Fruit fly (Drosophila melanogaster) whole organism, embryonic: Measurements from ENCODE around the gene grsm.

Experiments
- Ada2b ChIP-seq: fragments of 200-800 bp; sonication (Bioruptor generic); IDR thresholded peaks from 2 replicates; pipeline ENCODE4 v1.3.6; 2022; ENCODE audit warnings: missing biosample characterization, missing genetic modification characterization
- Adf1 ChIP-seq: fragments of 200-800 bp; sonication (Bioruptor generic); IDR thresholded peaks from 2 replicates; pipeline ENCODE4 v1.3.6; 2022; ENCODE audit warnings: missing biosample characterization, missing genetic modification characterization
- Awh ChIP-seq: fragments of 200-800 bp; sonication (Bioruptor generic); IDR thresholded peaks from 2 replicates; pipeline ENCODE4, ENCODE4 v1.3.6; 2022; ENCODE audit warnings: missing biosample characterization, missing genetic modification characterization
- Bgb ChIP-seq: fragments of 200-800 bp; sonication (Bioruptor generic); IDR thresholded peaks from 2 replicates; pipeline ENCODE4 v1.3.6; 2022; ENCODE audit warnings: missing biosample characterization, missing genetic modification characterization; ENCODE audit not compliant: partially characterized antibody
- CG10654 ChIP-seq: fragments of 200-800 bp; sonication (Bioruptor generic); optimal IDR thresholded peaks from 2 replicates; lab custom pipeline; 2016; ENCODE audit warnings: missing biosample characterization, missing genetic modification characterization
- CG11085 ChIP-seq: fragments of 200-800 bp; sonication (Bioruptor generic); IDR thresholded peaks from 2 replicates; pipeline ENCODE4 v1.3.6; 2022; ENCODE audit warnings: missing biosample characterization, missing genetic modification characterization
- CG11696 ChIP-seq: fragments of 200-800 bp; sonication (Bioruptor generic); IDR thresholded peaks from 2 replicates; pipeline ENCODE4 v1.3.6; 2022; ENCODE audit warnings: missing biosample characterization, missing genetic modification characterization
- CG12391 ChIP-seq: fragments of 200-800 bp; sonication (Bioruptor generic); optimal IDR thresholded peaks from 3 replicates; lab custom pipeline; 2018; ENCODE audit warnings: missing biosample characterization, mild to moderate bottlenecking, missing genetic modification characterization, moderate library complexity
- CG12659 ChIP-seq: fragments of 200-800 bp; sonication (Bioruptor generic); optimal IDR thresholded peaks from 3 replicates; lab custom pipeline; 2017; ENCODE audit warnings: mild to moderate bottlenecking, missing biosample characterization, missing genetic modification reagents, missing genetic modification characterization
- CG12744 ChIP-seq: fragments of 200-800 bp; sonication (Bioruptor generic); optimal IDR thresholded peaks from 2 replicates; lab custom pipeline; 2016; ENCODE audit warnings: missing biosample characterization, missing genetic modification characterization
- CG14710 ChIP-seq: fragments of 200-800 bp; sonication (Bioruptor generic); optimal IDR thresholded peaks from 3 replicates; lab custom pipeline; 2019; ENCODE audit warnings: missing biosample characterization, mild to moderate bottlenecking, missing genetic modification characterization, moderate library complexity
- CG14965 ChIP-seq: fragments of 200-800 bp; sonication (Bioruptor generic); optimal IDR thresholded peaks from 2 replicates; lab custom pipeline; 2016; ENCODE audit warnings: missing biosample characterization, missing genetic modification characterization, borderline replicate concordance
- CG15696 ChIP-seq: fragments of 200-800 bp; sonication (Bioruptor generic); optimal IDR thresholded peaks from 2 replicates; lab custom pipeline; 2019; ENCODE audit warnings: missing biosample characterization, mild to moderate bottlenecking, missing genetic modification characterization, moderate library complexity
- CG17912 ChIP-seq: fragments of 200-800 bp; sonication (Bioruptor generic); optimal IDR thresholded peaks from 2 replicates; lab custom pipeline; 2018; ENCODE audit warnings: missing biosample characterization, mild to moderate bottlenecking, missing genetic modification characterization
- CG18476 ChIP-seq: fragments of 200-800 bp; sonication (Bioruptor generic); optimal IDR thresholded peaks from 2 replicates; lab custom pipeline; 2016; ENCODE audit warnings: missing biosample characterization, mild to moderate bottlenecking, missing genetic modification characterization
- CG2116 ChIP-seq: fragments of 200-800 bp; sonication (Bioruptor generic); optimal IDR thresholded peaks from 3 replicates; lab custom pipeline; 2018; ENCODE audit warnings: missing biosample characterization, mild to moderate bottlenecking, missing genetic modification characterization
- CG2120 ChIP-seq: fragments of 200-800 bp; sonication (Bioruptor generic); optimal IDR thresholded peaks from 3 replicates; lab custom pipeline; 2016; ENCODE audit warnings: missing biosample characterization, missing genetic modification characterization
- CG32767 ChIP-seq: fragments of 200-800 bp; sonication (Bioruptor generic); IDR thresholded peaks from 2 replicates; pipeline ENCODE4 v1.3.6; 2022; ENCODE audit warnings: missing biosample characterization, missing genetic modification characterization
- CG32772 ChIP-seq: fragments of 200-800 bp; sonication (Bioruptor generic); IDR thresholded peaks from 2 replicates; pipeline ENCODE4 v1.3.6; 2022; ENCODE audit warnings: missing biosample characterization, missing genetic modification characterization
- CG34422 ChIP-seq: fragments of 200-800 bp; sonication (Bioruptor generic); IDR thresholded peaks from 3 replicates; pipeline ENCODE4 v1.3.6; 2022; ENCODE audit warnings: missing biosample characterization, missing genetic modification characterization
- CG4424 ChIP-seq: fragments of 200-800 bp; sonication (Bioruptor generic); optimal IDR thresholded peaks from 3 replicates; lab custom pipeline; 2016; ENCODE audit warnings: missing biosample characterization, missing genetic modification characterization
- CG4617 ChIP-seq: fragments of 200-800 bp; sonication (Bioruptor generic); optimal IDR thresholded peaks from 3 replicates; lab custom pipeline; 2016; ENCODE audit warnings: missing biosample characterization, missing genetic modification characterization, borderline replicate concordance
- CG5245 ChIP-seq: fragments of 200-800 bp; sonication (Bioruptor generic); optimal IDR thresholded peaks from 3 replicates; lab custom pipeline; 2016; ENCODE audit warnings: missing biosample characterization, missing genetic modification characterization
- CG7271 ChIP-seq: fragments of 200-800 bp; sonication (Bioruptor generic); optimal IDR thresholded peaks from 2 replicates; lab custom pipeline; 2018; ENCODE audit warnings: missing biosample characterization, mild to moderate bottlenecking, missing genetic modification characterization, moderate library complexity
- CG7556 ChIP-seq: fragments of 200-800 bp; sonication (Bioruptor generic); optimal IDR thresholded peaks from 2 replicates; lab custom pipeline; 2017; ENCODE audit warnings: missing biosample characterization, mild to moderate bottlenecking, missing genetic modification characterization
- CG8089 ChIP-seq: fragments of 200-800 bp; sonication (Bioruptor generic); optimal IDR thresholded peaks from 3 replicates; lab custom pipeline; 2016; ENCODE audit warnings: missing biosample characterization, missing genetic modification characterization
- CTCF ChIP-seq: fragments of 200-800 bp; sonication (Bioruptor generic); optimal IDR thresholded peaks from 2 replicates; lab custom pipeline; 2017; ENCODE audit warnings: missing biosample characterization, mild to moderate bottlenecking, missing genetic modification characterization, moderate library complexity
- Hr78 ChIP-seq, 2 experiments: fragments of 200-800 bp in 1 of 2; fragments of >200 bp in 1 of 2; sonication (Bioruptor generic) in 1 of 2; optimal IDR thresholded peaks; 2 replicates each; lab custom pipeline; 2017 to 2019; ENCODE audit warnings: missing biosample characterization in 2 of 2, missing genetic modification characterization in 2 of 2, mild to moderate bottlenecking in 1 of 2, moderate library complexity in 1 of 2
- Meics ChIP-seq: fragments of 200-800 bp; sonication (Bioruptor generic); optimal IDR thresholded peaks from 2 replicates; lab custom pipeline; 2017; ENCODE audit warnings: missing biosample characterization, mild to moderate bottlenecking, missing genetic modification characterization
- PHDP ChIP-seq: fragments of 200-800 bp; sonication (Bioruptor generic); optimal IDR thresholded peaks from 3 replicates; lab custom pipeline; 2018; ENCODE audit warnings: missing biosample characterization, mild to moderate bottlenecking, missing genetic modification characterization, moderate library complexity
- Ravus ChIP-seq: fragments of 200-800 bp; sonication (Bioruptor generic); IDR thresholded peaks from 2 replicates; pipeline ENCODE4 v1.3.6; 2022; ENCODE audit warnings: missing biosample characterization, missing genetic modification characterization
- Spps ChIP-seq: fragments of 200-800 bp; sonication (Bioruptor generic); optimal IDR thresholded peaks from 2 replicates; lab custom pipeline; 2018; ENCODE audit warnings: missing biosample characterization, mild to moderate bottlenecking, missing genetic modification characterization
- Stat92E ChIP-seq, 3 experiments: fragments of >200 bp in 2 of 3; fragments of 200-800 bp in 1 of 3; sonication (Bioruptor generic) in 1 of 3; optimal IDR thresholded peaks; 2 replicates each; lab custom pipeline; 2017 to 2019; ENCODE audit warnings: missing biosample characterization in 3 of 3, missing genetic modification characterization in 3 of 3, mild to moderate bottlenecking in 1 of 3, moderate library complexity in 1 of 3
- chm ChIP-seq: fragments of 200-800 bp; sonication (Bioruptor generic); IDR thresholded peaks from 2 replicates; pipeline ENCODE4 v1.3.6; 2022; ENCODE audit warnings: missing biosample characterization, missing genetic modification characterization
- chn ChIP-seq: fragments of 200-800 bp; sonication (Bioruptor generic); optimal IDR thresholded peaks from 2 replicates; lab custom pipeline; 2016; ENCODE audit warnings: missing biosample characterization, missing genetic modification characterization
- dm ChIP-seq: fragments of 200-800 bp; sonication (Bioruptor generic); optimal IDR thresholded peaks from 3 replicates; lab custom pipeline; 2016; ENCODE audit warnings: missing biosample characterization, missing genetic modification characterization
- gcm ChIP-seq: fragments of 200-800 bp; sonication (Bioruptor generic); optimal IDR thresholded peaks from 2 replicates; lab custom pipeline; 2019; ENCODE audit warnings: missing biosample characterization, mild to moderate bottlenecking, missing genetic modification characterization, moderate library complexity
- gsb-n ChIP-seq: fragments of 200-800 bp; sonication (Bioruptor generic); optimal IDR thresholded peaks from 3 replicates; lab custom pipeline; 2018; ENCODE audit warnings: missing biosample characterization, mild to moderate bottlenecking, missing genetic modification characterization
- kni ChIP-seq: fragments of 200-800 bp; sonication (Bioruptor generic); optimal IDR thresholded peaks from 3 replicates; lab custom pipeline; 2017; ENCODE audit warnings: mild to moderate bottlenecking, missing biosample characterization, missing genetic modification reagents, missing genetic modification characterization
- lmd ChIP-seq: fragments of 200-800 bp; sonication (Bioruptor generic); IDR thresholded peaks from 2 replicates; pipeline ENCODE4 v1.3.6; 2022; ENCODE audit warnings: missing biosample characterization, missing genetic modification characterization
- lola ChIP-seq, 3 experiments: fragments of >200 bp in 2 of 3; fragments of 200-800 bp in 1 of 3; sonication (Bioruptor generic) in 1 of 3; optimal IDR thresholded peaks; 2 replicates each; lab custom pipeline; 2017 to 2019; ENCODE audit warnings: missing biosample characterization in 3 of 3, missing genetic modification characterization in 3 of 3, mild to moderate bottlenecking in 1 of 3, moderate library complexity in 1 of 3
- lov ChIP-seq, 2 experiments: fragments of 200-800 bp in 1 of 2; fragments of >200 bp in 1 of 2; sonication (Bioruptor generic) in 1 of 2; IDR thresholded peaks in 1 of 2; optimal IDR thresholded peaks in 1 of 2; 2 replicates in 1 of 2; 3 replicates in 1 of 2; pipeline versions ENCODE4 v1.3.6 to Lab custom; 2017 to 2022; ENCODE audit warnings: missing biosample characterization in 1 of 2, missing genetic modification characterization in 1 of 2
- nerfin-1 ChIP-seq: fragments of 200-800 bp; sonication (Bioruptor generic); optimal IDR thresholded peaks from 3 replicates; lab custom pipeline; 2019; ENCODE audit warnings: missing biosample characterization, mild to moderate bottlenecking, missing genetic modification characterization, moderate library complexity
- pfk ChIP-seq: fragments of 200-800 bp; sonication (Bioruptor generic); optimal IDR thresholded peaks from 2 replicates; lab custom pipeline; 2018; ENCODE audit warnings: missing biosample characterization, mild to moderate bottlenecking, missing genetic modification characterization, moderate library complexity
- pho ChIP-seq: fragments of 200-800 bp; sonication (Bioruptor generic); optimal IDR thresholded peaks from 2 replicates; lab custom pipeline; 2016; ENCODE audit warnings: missing biosample characterization, missing genetic modification characterization
- pzg ChIP-seq: fragments of 200-800 bp; sonication (Bioruptor generic); optimal IDR thresholded peaks from 3 replicates; lab custom pipeline; 2018; ENCODE audit warnings: missing biosample characterization, mild to moderate bottlenecking, missing genetic modification characterization, moderate library complexity
- ranshi ChIP-seq: fragments of 200-800 bp; sonication (Bioruptor generic); IDR thresholded peaks from 2 replicates; pipeline ENCODE4 v1.3.6; 2022; ENCODE audit warnings: missing biosample characterization, missing genetic modification characterization
- row ChIP-seq: fragments of 200-800 bp; sonication (Bioruptor generic); IDR thresholded peaks from 3 replicates; pipeline ENCODE4 v1.3.6; 2022; ENCODE audit warnings: missing biosample characterization, missing genetic modification characterization
- sd ChIP-seq: fragments of 200-800 bp; sonication (Bioruptor generic); optimal IDR thresholded peaks from 3 replicates; lab custom pipeline; 2018; ENCODE audit warnings: missing biosample characterization, mild to moderate bottlenecking, missing genetic modification characterization, moderate library complexity
- sna ChIP-seq: fragments of 200-800 bp; sonication (Bioruptor generic); IDR thresholded peaks from 2 replicates; pipeline ENCODE4 v1.3.6; 2022; ENCODE audit warnings: missing biosample characterization, missing genetic modification characterization; ENCODE audit not compliant: partially characterized antibody
- vnd ChIP-seq: fragments of 200-800 bp; sonication (Bioruptor generic); IDR thresholded peaks from 3 replicates; pipeline ENCODE4 v1.3.6; 2022; ENCODE audit warnings: missing biosample characterization, missing genetic modification characterization; ENCODE audit not compliant: partially characterized antibody

grsm gene

dm6 chr3R:13012351-13012750 is 44.8 kb upstream of the grsm start (continued):
- TF ChIP-seq CG32767 (GFP tag; lab: Robert Waterston, UW) (0 out of 2 replicates have a peak, but pooled peaks have one; percentile 45), CG14965 (GFP tag; lab: Kevin White, UChicago) (no peak), lmd (peak; percentile 67), CTCF (GFP tag; lab: Kevin White, UChicago) (no peak), lov (optimal IDR thresholded peaks at IDR 0.05; lab: Kevin White, UChicago) (no peak), lov (GFP tag; IDR thresholded peaks at IDR 0.05; lab: Robert Waterston, UW) (0 out of 3 replicates have a peak, but pooled peaks have one; percentile 57), kni (GFP tag; lab: Kevin White, UChicago) (no peak), Ada2b (GFP tag; lab: Robert Waterston, UW) (peak; percentile 77), CG11696 (GFP tag; lab: Robert Waterston, UW) (peak; percentile 42; the same call in 1 of the 2 replicates), CG34422 (peak; percentile 86), lola (GFP tag; optimal IDR thresholded peaks at IDR 0.05; lab: Kevin White, UChicago) (peak in 1 of 3 experiments; percentile 3), CG2116 (GFP tag; lab: Kevin White, UChicago) (no peak), CG11085 (GFP tag; lab: Robert Waterston, UW) (0 out of 2 replicates have a peak, but pooled peaks have one; percentile 39), CG7556 (GFP tag; lab: Kevin White, UChicago) (peak; percentile 19), chn (GFP tag; lab: Kevin White, UChicago) (peak; percentile 72), gsb-n (peak; percentile 14), CG10654 (GFP tag; lab: Kevin White, UChicago) (peak; percentile 16), CG4424 (GFP tag; lab: Kevin White, UChicago) (peak; percentile 18), CG8089 (GFP tag; lab: Kevin White, UChicago) (peak; percentile 55), CG32772 (peak; percentile 72), CG12391 (tag; lab: Kevin White, UChicago) (peak; percentile 45), Awh (peak; percentile 78), gcm (GFP tag; lab: Kevin White, UChicago) (peak; percentile 54), Hr78 (GFP tag; optimal IDR thresholded peaks at IDR 0.05; lab: Kevin White, UChicago) (peak in 1 of 2 experiments; percentile 11), pzg (peak; percentile 18), CG4617 (GFP tag; lab: Kevin White, UChicago) (no peak), Stat92E (GFP tag; optimal IDR thresholded peaks at IDR 0.05; lab: Kevin White, UChicago) (no peak), row (GFP tag; lab: Robert Waterston, UW) (peak; percentile 81), CG7271 (tag; lab: Kevin White, UChicago) (no peak), sna (GFP tag; lab: Robert Waterston, UW) (no peak), dm (GFP tag; lab: Kevin White, UChicago) (peak; percentile 80), Spps (tag; lab: Kevin White, UChicago) (no peak), CG12744 (GFP tag; lab: Kevin White, UChicago) (peak; percentile 2), CG5245 (peak; percentile 29), CG18476 (GFP tag; lab: Kevin White, UChicago) (no peak), CG2120 (GFP tag; lab: Kevin White, UChicago) (peak; percentile 72), CG15696 (peak; percentile 14), CG17912 (no peak)

DNA sequence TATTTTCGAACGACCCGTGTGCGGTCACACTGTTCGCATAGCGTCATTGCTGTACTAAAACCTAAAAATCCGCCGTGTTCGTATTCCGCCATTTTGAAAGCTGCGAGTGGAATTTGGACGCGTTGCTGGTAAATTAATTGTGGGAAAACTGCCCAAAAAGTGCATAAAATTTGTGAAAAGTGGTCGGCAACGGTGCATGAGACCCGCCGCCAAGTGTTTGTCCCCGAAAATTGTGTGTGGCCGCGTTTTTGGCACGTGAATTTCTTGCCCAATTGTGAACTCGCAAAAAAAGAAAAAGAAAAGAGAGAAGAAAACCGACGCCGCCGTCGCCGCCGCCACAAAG is 44.1 kb upstream of the grsm start, which contains the start of gene CtBP:
Gene CtBP, plus strand, starts transcription at position 29 of the 343 bp plus-strand sequence.
- TF ChIP-seq ranshi (GFP tag; lab: Robert Waterston, UW) = no peak
- peak; percentile 40; the same call in 1 of the 2 replicates for TF ChIP-seq Bgb
- peak; percentile 55 for TF ChIP-seq CG12659 (GFP tag; lab: Kevin White, UChicago)
- TF ChIP-seq Ravus (GFP tag; lab: Robert Waterston, UW) = no peak
- peak; percentile 88 for TF ChIP-seq sd (tag; lab: Kevin White, UChicago)
- no peak for TF ChIP-seq Meics (GFP tag; lab: Kevin White, UChicago)
- TF ChIP-seq pfk = no peak
- peak; percentile 23; the same call in 1 of the 2 replicates for TF ChIP-seq Adf1 (GFP tag; lab: Robert Waterston, UW)
- TF ChIP-seq pho (GFP tag; lab: Kevin White, UChicago) = no peak
- peak; percentile 62 for TF ChIP-seq nerfin-1 (tag; lab: Kevin White, UChicago)
- peak; percentile 14 for TF ChIP-seq CG14710 (tag; lab: Kevin White, UChicago)
- no peak for TF ChIP-seq PHDP
- 0 out of 2 replicates have a peak, but pooled peaks have one; percentile 7 for TF ChIP-seq chm
- TF ChIP-seq vnd (GFP tag; lab: Robert Waterston, UW) = no peak
